Worm (Caenorhabditis elegans): ENCODE measurements around the gene C47E8.11.

DNA sequence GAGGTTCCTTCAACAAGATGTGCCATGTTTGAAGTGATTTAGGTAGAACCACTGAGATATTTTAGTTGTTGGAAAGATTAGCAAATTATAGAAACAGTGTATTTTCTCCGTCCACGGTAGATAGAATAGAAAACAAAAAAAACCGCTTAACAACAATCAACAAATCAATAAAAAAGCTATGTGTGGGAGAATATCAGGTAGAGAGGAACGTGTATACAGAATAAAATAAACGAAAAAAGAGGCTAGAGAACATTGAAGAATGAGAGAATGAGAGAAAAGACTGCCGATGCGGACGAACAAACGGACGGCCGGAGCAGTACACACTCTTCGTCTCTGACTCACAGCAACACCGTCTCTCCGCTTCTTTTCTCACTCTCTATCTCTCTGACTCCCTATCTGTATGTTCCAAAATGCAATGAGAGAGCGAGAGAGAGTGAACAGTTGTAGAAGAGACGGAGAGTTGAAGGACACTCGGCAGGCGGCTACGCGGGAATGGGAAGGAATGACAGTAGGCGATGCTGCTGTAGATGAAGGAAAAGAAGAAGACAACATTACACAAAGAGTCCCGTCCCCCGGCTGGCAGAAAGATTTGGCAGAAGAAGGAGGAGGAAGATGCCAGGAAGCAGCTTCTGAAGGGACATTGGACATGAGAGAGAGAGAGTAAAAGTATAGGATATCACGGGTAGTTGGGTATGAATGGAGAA is 8.3 kb downstream of the C47E8.11 start, which contains the start of gene unc-112:
- no peak for TF ChIP-seq sox-4 (tag; optimal IDR thresholded peaks at IDR 0.05)
- TF ChIP-seq K02D7.2 (tag; optimal IDR thresholded peaks at IDR 0.05): no peak
- TF ChIP-seq unc-55 (GFP tag; optimal IDR thresholded peaks at IDR 0.05): peak; percentile 96
- peak; percentile 29 for TF ChIP-seq hlh-8 (tag; optimal IDR thresholded peaks at IDR 0.05)
- TF ChIP-seq tbx-7 (tag; optimal IDR thresholded peaks at IDR 0.05): no peak
- TF ChIP-seq pha-4 (tag; optimal IDR thresholded peaks at IDR 0.05): no peak
- TF ChIP-seq ama-1 (optimal IDR thresholded peaks at IDR 0.05): no peak
- peak; percentile 93 for TF ChIP-seq nfya-1 (tag; optimal IDR thresholded peaks at IDR 0.05)
- TF ChIP-seq nhr-232 (tag; optimal IDR thresholded peaks at IDR 0.05): no peak

Data from whole organism, late embryonic.